Fruit fly (Drosophila melanogaster) whole organism, embryonic: Measurements from ENCODE around the gene CG45428.

Source experiments
- Atf-2 ChIP-seq: fragments of 200-800 bp; sonication (Bioruptor generic); optimal IDR thresholded peaks from 2 replicates; lab custom pipeline; 2016; ENCODE audit warnings: missing biosample characterization, missing genetic modification characterization
- Bdp1 ChIP-seq: fragments of 200-800 bp; sonication (Bioruptor generic); optimal IDR thresholded peaks from 3 replicates; lab custom pipeline; 2016; ENCODE audit warnings: missing biosample characterization, missing genetic modification characterization
- CG10979 ChIP-seq: fragments of 200-800 bp; sonication (Bioruptor generic); optimal IDR thresholded peaks from 2 replicates; lab custom pipeline; 2018; ENCODE audit warnings: missing biosample characterization, mild to moderate bottlenecking, missing genetic modification characterization, moderate library complexity
- CG12104 ChIP-seq: fragments of 200-800 bp; sonication (Bioruptor generic); optimal IDR thresholded peaks from 3 replicates; lab custom pipeline; 2016; ENCODE audit warnings: missing biosample characterization, missing genetic modification characterization
- CG12236 ChIP-seq: fragments of 200-800 bp; sonication (Bioruptor generic); optimal IDR thresholded peaks from 2 replicates; lab custom pipeline; 2016; ENCODE audit warnings: missing biosample characterization, missing genetic modification characterization
- CG13624 ChIP-seq: fragments of 200-800 bp; sonication (Bioruptor generic); optimal IDR thresholded peaks from 2 replicates; lab custom pipeline; 2016; ENCODE audit warnings: missing biosample characterization, missing genetic modification characterization
- CG13894 ChIP-seq: fragments of 200-800 bp; sonication (Bioruptor generic); optimal IDR thresholded peaks from 3 replicates; lab custom pipeline; 2018; ENCODE audit warnings: missing biosample characterization, mild to moderate bottlenecking, missing genetic modification characterization, moderate library complexity
- CG1647 ChIP-seq: fragments of 200-800 bp; sonication (Bioruptor generic); optimal IDR thresholded peaks from 3 replicates; lab custom pipeline; 2016; ENCODE audit warnings: missing biosample characterization, missing genetic modification characterization
- CG2120 ChIP-seq: fragments of 200-800 bp; sonication (Bioruptor generic); optimal IDR thresholded peaks from 3 replicates; lab custom pipeline; 2016; ENCODE audit warnings: missing biosample characterization, missing genetic modification characterization
- CG2678 ChIP-seq: fragments of 200-800 bp; sonication (Bioruptor generic); optimal IDR thresholded peaks from 3 replicates; lab custom pipeline; 2019; ENCODE audit warnings: missing biosample characterization, mild to moderate bottlenecking, missing genetic modification characterization, moderate library complexity
- CG31441 ChIP-seq: fragments of 200-800 bp; sonication (Bioruptor generic); IDR thresholded peaks from 2 replicates; pipeline ENCODE4 v1.3.6; 2022; ENCODE audit warnings: missing biosample characterization, missing genetic modification characterization
- CG32532 ChIP-seq: fragments of 200-800 bp; sonication (Bioruptor generic); IDR thresholded peaks from 2 replicates; pipeline ENCODE4 v1.3.6; 2022; ENCODE audit warnings: missing biosample characterization, missing genetic modification characterization
- CG3726 ChIP-seq: fragments of 200-800 bp; sonication (Bioruptor generic); IDR thresholded peaks from 3 replicates; pipeline ENCODE4, ENCODE4 v1.3.6; 2022; ENCODE audit warnings: missing biosample characterization, missing genetic modification characterization
- CG3838 ChIP-seq: fragments of 200-800 bp; sonication (Bioruptor generic); optimal IDR thresholded peaks from 3 replicates; lab custom pipeline; 2016; ENCODE audit warnings: missing biosample characterization, missing genetic modification characterization
- CG3847 ChIP-seq: fragments of 200-800 bp; sonication (Bioruptor generic); IDR thresholded peaks from 2 replicates; pipeline ENCODE4 v1.3.6; 2022; ENCODE audit warnings: missing biosample characterization, missing genetic modification characterization
- CG4707 ChIP-seq: fragments of 200-800 bp; sonication (Bioruptor generic); optimal IDR thresholded peaks from 2 replicates; lab custom pipeline; 2018; ENCODE audit warnings: missing biosample characterization, mild to moderate bottlenecking, missing genetic modification characterization, moderate library complexity
- CG8281 ChIP-seq: fragments of 200-800 bp; sonication (Bioruptor generic); optimal IDR thresholded peaks from 2 replicates; lab custom pipeline; 2018; ENCODE audit warnings: missing biosample characterization, mild to moderate bottlenecking, missing genetic modification characterization, moderate library complexity
- CG9797 ChIP-seq: fragments of 200-800 bp; sonication (Bioruptor generic); optimal IDR thresholded peaks from 3 replicates; lab custom pipeline; 2018; ENCODE audit warnings: missing biosample characterization, mild to moderate bottlenecking, missing genetic modification characterization
- Chrac-16 ChIP-seq: fragments of 200-800 bp; sonication (Bioruptor generic); optimal IDR thresholded peaks from 3 replicates; lab custom pipeline; 2016; ENCODE audit warnings: missing biosample characterization, missing genetic modification characterization
- Dbx ChIP-seq: fragments of 200-800 bp; sonication (Bioruptor generic); IDR thresholded peaks from 3 replicates; pipeline ENCODE4 v1.3.6; 2022; ENCODE audit warnings: missing biosample characterization, missing genetic modification characterization
- Dfd ChIP-seq, 2 experiments: fragments of >200 bp; optimal IDR thresholded peaks; 2 replicates each; lab custom pipeline; 2017; ENCODE audit warnings: missing biosample characterization in 2 of 2, missing genetic modification characterization in 2 of 2
- Dref ChIP-seq: fragments of 200-800 bp; sonication (Bioruptor generic); IDR thresholded peaks from 2 replicates; pipeline ENCODE4 v1.3.6; 2022; ENCODE audit warnings: missing biosample characterization, missing genetic modification characterization
- HHEX ChIP-seq: fragments of 200-800 bp; sonication (Bioruptor generic); optimal IDR thresholded peaks from 3 replicates; lab custom pipeline; 2017; ENCODE audit warnings: missing biosample characterization, mild to moderate bottlenecking, missing genetic modification characterization, missing genetic modification reagents
- HLH4C ChIP-seq: fragments of 200-800 bp; sonication (Bioruptor generic); IDR thresholded peaks from 3 replicates; pipeline ENCODE4 v1.3.6; 2022; ENCODE audit warnings: missing biosample characterization, missing genetic modification characterization; ENCODE audit not compliant: partially characterized antibody
- MBD-R2 ChIP-seq: fragments of 200-800 bp; sonication (Bioruptor generic); IDR thresholded peaks from 2 replicates; pipeline ENCODE4 v1.3.6; 2022; ENCODE audit warnings: missing biosample characterization, missing genetic modification characterization
- Meics ChIP-seq: fragments of 200-800 bp; sonication (Bioruptor generic); optimal IDR thresholded peaks from 2 replicates; lab custom pipeline; 2017; ENCODE audit warnings: missing biosample characterization, mild to moderate bottlenecking, missing genetic modification characterization
- NC2β ChIP-seq: fragments of 200-800 bp; sonication (Bioruptor generic); optimal IDR thresholded peaks from 2 replicates; lab custom pipeline; 2016; ENCODE audit warnings: missing biosample characterization, missing genetic modification characterization
- NFAT ChIP-seq: fragments of 200-800 bp; sonication (Bioruptor generic); IDR thresholded peaks from 2 replicates; pipeline ENCODE4 v1.3.6; 2022; ENCODE audit warnings: missing biosample characterization, missing genetic modification characterization
- Nf-YB ChIP-seq: fragments of 200-800 bp; sonication (Bioruptor generic); optimal IDR thresholded peaks from 3 replicates; lab custom pipeline; 2019; ENCODE audit warnings: missing biosample characterization, mild to moderate bottlenecking, missing genetic modification characterization, moderate library complexity
- Nf-YC ChIP-seq: fragments of 200-800 bp; optimal IDR thresholded peaks from 3 replicates; lab custom pipeline; 2019; ENCODE audit warnings: missing biosample characterization, mild to moderate bottlenecking, missing genetic modification characterization, moderate library complexity
- Six4 ChIP-seq: fragments of 200-800 bp; sonication (Bioruptor generic); optimal IDR thresholded peaks from 2 replicates; lab custom pipeline; 2016; ENCODE audit warnings: missing biosample characterization, missing genetic modification characterization
- Spps ChIP-seq: fragments of 200-800 bp; sonication (Bioruptor generic); optimal IDR thresholded peaks from 2 replicates; lab custom pipeline; 2018; ENCODE audit warnings: missing biosample characterization, mild to moderate bottlenecking, missing genetic modification characterization
- br ChIP-seq: fragments of >200 bp; optimal IDR thresholded peaks from 2 replicates; lab custom pipeline; 2017
- corto ChIP-seq: fragments of 200-800 bp; sonication (Bioruptor generic); optimal IDR thresholded peaks from 2 replicates; lab custom pipeline; 2016; ENCODE audit warnings: missing biosample characterization, mild to moderate bottlenecking, missing genetic modification characterization, moderate library complexity
- dpn ChIP-seq, 2 experiments: fragments of 200-800 bp; sonication (Bioruptor generic); optimal IDR thresholded peaks; 3 replicates each; lab custom pipeline; 2016; ENCODE audit warnings: missing biosample characterization in 2 of 2, missing genetic modification characterization in 2 of 2
- fu2 ChIP-seq: fragments of 200-800 bp; sonication (Bioruptor generic); optimal IDR thresholded peaks from 2 replicates; lab custom pipeline; 2016; ENCODE audit warnings: missing biosample characterization, missing genetic modification characterization
- gce ChIP-seq: fragments of 200-800 bp; sonication (Bioruptor generic); IDR thresholded peaks from 3 replicates; pipeline ENCODE4 v1.3.6; 2022; ENCODE audit warnings: missing biosample characterization, missing genetic modification characterization
- gro ChIP-seq: fragments of 200-800 bp; sonication (Bioruptor generic); optimal IDR thresholded peaks from 2 replicates; lab custom pipeline; 2016; ENCODE audit warnings: missing biosample characterization, missing genetic modification characterization
- inv ChIP-seq: fragments of 200-800 bp; sonication (Bioruptor generic); IDR thresholded peaks from 2 replicates; pipeline ENCODE4 v1.3.6; 2022; ENCODE audit warnings: missing biosample characterization, missing genetic modification characterization; ENCODE audit not compliant: partially characterized antibody
- lbe ChIP-seq: fragments of 200-800 bp; sonication (Bioruptor generic); optimal IDR thresholded peaks from 2 replicates; lab custom pipeline; 2016; ENCODE audit warnings: missing biosample characterization, mild to moderate bottlenecking, missing genetic modification characterization
- lov ChIP-seq, 2 experiments: fragments of 200-800 bp in 1 of 2; fragments of >200 bp in 1 of 2; sonication (Bioruptor generic) in 1 of 2; IDR thresholded peaks in 1 of 2; optimal IDR thresholded peaks in 1 of 2; 2 replicates in 1 of 2; 3 replicates in 1 of 2; pipeline versions ENCODE4 v1.3.6 to Lab custom; 2017 to 2022; ENCODE audit warnings: missing biosample characterization in 1 of 2, missing genetic modification characterization in 1 of 2
- maf-S ChIP-seq: fragments of 200-800 bp; sonication (Bioruptor generic); optimal IDR thresholded peaks from 2 replicates; lab custom pipeline; 2016; ENCODE audit warnings: missing biosample characterization, missing genetic modification characterization
- nom ChIP-seq: fragments of 200-800 bp; sonication (Bioruptor generic); optimal IDR thresholded peaks from 2 replicates; lab custom pipeline; 2017; ENCODE audit warnings: missing biosample characterization, missing genetic modification characterization, mild to moderate bottlenecking, moderate library complexity, missing genetic modification reagents
- pb ChIP-seq: fragments of 200-800 bp; sonication (Bioruptor generic); optimal IDR thresholded peaks from 3 replicates; lab custom pipeline; 2016; ENCODE audit warnings: missing biosample characterization, missing genetic modification characterization
- rib ChIP-seq: fragments of 200-800 bp; sonication (Bioruptor generic); IDR thresholded peaks from 2 replicates; pipeline ENCODE4 v1.3.6; 2022; ENCODE audit warnings: missing biosample characterization, missing genetic modification characterization
- sqz ChIP-seq: fragments of 200-800 bp; sonication (Bioruptor generic); optimal IDR thresholded peaks from 3 replicates; lab custom pipeline; 2018; ENCODE audit warnings: missing biosample characterization, mild to moderate bottlenecking, missing genetic modification characterization
- stc ChIP-seq: fragments of 200-800 bp; sonication (Bioruptor generic); IDR thresholded peaks from 2 replicates; pipeline ENCODE4 v1.3.6; 2022; ENCODE audit warnings: missing biosample characterization, missing genetic modification characterization
- stwl ChIP-seq: fragments of 200-800 bp; sonication (Bioruptor generic); optimal IDR thresholded peaks from 3 replicates; lab custom pipeline; 2018; ENCODE audit warnings: missing biosample characterization, mild to moderate bottlenecking, missing genetic modification characterization, moderate library complexity
- tio ChIP-seq: fragments of 200-800 bp; sonication (Bioruptor generic); optimal IDR thresholded peaks from 2 replicates; lab custom pipeline; 2017; ENCODE audit warnings: missing biosample characterization, missing genetic modification characterization, inconsistent platforms
- tx ChIP-seq: fragments of 200-800 bp; sonication (Bioruptor generic); optimal IDR thresholded peaks from 2 replicates; lab custom pipeline; 2016; ENCODE audit warnings: missing biosample characterization, missing genetic modification characterization
- zfh2 ChIP-seq: fragments of 200-800 bp; sonication (Bioruptor generic); optimal IDR thresholded peaks from 2 replicates; lab custom pipeline; 2016; ENCODE audit warnings: missing biosample characterization, missing genetic modification characterization

CG45428 gene

DNA sequence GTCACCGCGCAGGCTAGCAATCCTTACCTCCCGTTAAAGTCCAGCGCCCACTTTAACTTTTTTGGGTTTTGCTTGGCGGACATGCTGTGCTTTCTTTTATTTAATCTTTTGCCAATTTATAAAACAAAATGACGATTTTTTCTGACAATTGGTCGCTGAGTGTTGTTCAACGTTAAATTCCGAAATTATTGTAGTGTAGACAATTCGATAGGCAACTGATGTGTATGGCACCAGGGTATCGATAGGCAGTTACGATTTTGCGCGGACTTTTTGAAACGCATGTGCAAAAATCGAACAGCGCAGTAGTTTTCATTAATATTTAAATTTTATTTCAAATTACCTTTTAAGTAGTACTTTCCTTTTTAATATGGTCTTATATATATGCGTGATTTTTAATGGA is 31.2 kb upstream of the CG45428 start, which contains the start of gene EMC4 (continued):
- peak; percentile 54 for TF ChIP-seq corto (GFP tag; lab: Kevin White, UChicago)
- TF ChIP-seq Bdp1 (GFP tag; lab: Kevin White, UChicago) = no peak
- TF ChIP-seq HLH4C (GFP tag; lab: Robert Waterston, UW) = peak; percentile 72
- TF ChIP-seq tio (GFP tag; lab: Kevin White, UChicago) = no peak
- peak; percentile 30 for TF ChIP-seq fu2 (GFP tag; lab: Kevin White, UChicago)
- peak; percentile 72 for TF ChIP-seq CG13624 (GFP tag; lab: Kevin White, UChicago)
- TF ChIP-seq lbe (GFP tag; lab: Kevin White, UChicago) = peak; percentile 80
- TF ChIP-seq gro (GFP tag; lab: Kevin White, UChicago) = peak; percentile 76
- peak; percentile 21 for TF ChIP-seq sqz (GFP tag; lab: Kevin White, UChicago)
- TF ChIP-seq Spps (tag; lab: Kevin White, UChicago) = no peak
- peak; percentile 25; the same call in 1 of the 2 replicates for TF ChIP-seq NFAT (GFP tag; lab: Robert Waterston, UW)
- peak; percentile 7 for TF ChIP-seq HHEX (GFP tag; lab: Kevin White, UChicago)
- TF ChIP-seq CG2120 (GFP tag; lab: Kevin White, UChicago) = peak; percentile 76
- TF ChIP-seq gce = no peak
- TF ChIP-seq Atf-2 (GFP tag; lab: Kevin White, UChicago) = no peak
- TF ChIP-seq maf-S = peak; percentile 28
- TF ChIP-seq CG2678 (tag; lab: Kevin White, UChicago) = peak; percentile 21
- TF ChIP-seq Dref (GFP tag; lab: Robert Waterston, UW) = peak; percentile 93
- peak; percentile 46 for TF ChIP-seq tx
- peak; percentile 14 for TF ChIP-seq NC2β (GFP tag; lab: Kevin White, UChicago)
- no peak for TF ChIP-seq CG3838 (GFP tag; lab: Kevin White, UChicago)
- no peak; the same call in 1 of the 2 replicates for TF ChIP-seq stc (GFP tag; lab: Robert Waterston, UW)
- TF ChIP-seq Chrac-16 = peak; percentile 39
- peak; percentile 38 for TF ChIP-seq CG13894 (tag; lab: Kevin White, UChicago)
- TF ChIP-seq Meics = no peak
- peak; percentile 62 for TF ChIP-seq zfh2
- TF ChIP-seq pb (GFP tag; lab: Kevin White, UChicago) = no peak
- TF ChIP-seq Nf-YC (tag; lab: Kevin White, UChicago) = peak; percentile 57
- no peak for TF ChIP-seq CG4707 (GFP tag; lab: Kevin White, UChicago)
- peak; percentile 24 for TF ChIP-seq CG9797
- TF ChIP-seq CG3847 = peak; percentile 76
- TF ChIP-seq stwl = peak; percentile 90
- peak; percentile 41; the same call in 1 of the 2 replicates for TF ChIP-seq inv
- peak; percentile 24 for TF ChIP-seq CG1647
- TF ChIP-seq Dfd (GFP tag; optimal IDR thresholded peaks at IDR 0.05; lab: Kevin White, UChicago) = no peak
- TF ChIP-seq CG10979 (tag; lab: Kevin White, UChicago) = peak; percentile 28
- peak; percentile 23; the same call in 1 of the 2 replicates for TF ChIP-seq CG32532 (GFP tag; lab: Robert Waterston, UW)
- TF ChIP-seq rib (GFP tag; lab: Robert Waterston, UW) = peak; percentile 50; the same call in 1 of the 2 replicates
- TF ChIP-seq lov (optimal IDR thresholded peaks at IDR 0.05; lab: Kevin White, UChicago) = no peak
- no peak for TF ChIP-seq lov (GFP tag; IDR thresholded peaks at IDR 0.05; lab: Robert Waterston, UW)
- TF ChIP-seq nom (GFP tag; lab: Kevin White, UChicago) = peak; percentile 33
- peak; percentile 53 to 62 for TF ChIP-seq dpn (GFP tag; optimal IDR thresholded peaks at IDR 0.05; lab: Kevin White, UChicago)
- no peak for TF ChIP-seq br (lab: Kevin White, UChicago)
- no peak for TF ChIP-seq CG31441 (GFP tag; lab: Robert Waterston, UW)
- TF ChIP-seq CG12104 (GFP tag; lab: Kevin White, UChicago) = no peak
- peak; percentile 71 for TF ChIP-seq MBD-R2 (GFP tag; lab: Robert Waterston, UW)
- TF ChIP-seq CG12236 (GFP tag; lab: Kevin White, UChicago) = no peak
- no peak for TF ChIP-seq Nf-YB
- TF ChIP-seq CG8281 = no peak
- peak; percentile 71; the same call in 2 of the 3 replicates for TF ChIP-seq Dbx
- no peak for TF ChIP-seq CG3726
- TF ChIP-seq Six4 = no peak
